Fruit fly (Drosophila melanogaster) ovary, adult (tissue): ENCODE data around the gene Gal.

Experiments used
- CG17801 ChIP-seq: fragments of 200-800 bp; optimal IDR thresholded peaks from 2 replicates; lab custom pipeline; 2019; ENCODE audit warnings: missing biosample characterization, mild to moderate bottlenecking, missing genetic modification characterization, moderate library complexity; ENCODE audit not compliant: partially characterized antibody

The Gal gene

dm6 chr2L:5969559-5969958 is 37.1 kb downstream of the Gal start, which contains the start of gene Ucp4B:
Ucp4B (plus strand) TSS chr2L:5969859.
- no peak for TF ChIP-seq CG17801 (GFP tag; lab: Kevin White, UChicago)

- peak; percentile 40 for TF ChIP-seq CG17801 (GFP tag; lab: Kevin White, UChicago)
Observed at dm6 chr2L:5967702-5968616, 38.7 kb downstream of the Gal start, which contains the start of the genes CG13992 and Ucp4C. CG13992 (minus strand) TSS chr2L:5967752. Ucp4C (plus strand) TSS chr2L:5968566.

- TF ChIP-seq CG17801 (GFP tag; lab: Kevin White, UChicago): no peak
Observed at dm6 chr2L:5964851-5965250, 41.8 kb downstream of the Gal start, which contains the start of gene psd. psd (minus strand) TSS chr2L:5964951.

- TF ChIP-seq CG17801 (GFP tag; lab: Kevin White, UChicago): no peak
Observed at dm6 chr2L:5964211-5964610, 42.4 kb downstream of the Gal start.

- TF ChIP-seq CG17801 (GFP tag; lab: Kevin White, UChicago): no peak
Observed at dm6 chr2L:5963251-5963650, 43.4 kb downstream of the Gal start.

- TF ChIP-seq CG17801 (GFP tag; lab: Kevin White, UChicago): no peak
Observed at dm6 chr2L:5961169-5961918, 45.3 kb downstream of the Gal start.

- no peak for TF ChIP-seq CG17801 (GFP tag; lab: Kevin White, UChicago)
Observed at dm6 chr2L:5959863-5960658, 46.6 kb downstream of the Gal start, which contains the start of gene Vm26Aa. Vm26Aa (minus strand) TSS chr2L:5960340.

- TF ChIP-seq CG17801 (GFP tag; lab: Kevin White, UChicago): no peak
Observed at dm6 chr2L:5958581-5959177, 47.9 kb downstream of the Gal start, which contains the start of gene Vm26Ac. Vm26Ac (minus strand) TSS chr2L:5958631.

- peak; percentile 23 for TF ChIP-seq CG17801 (GFP tag; lab: Kevin White, UChicago)
Observed at dm6 chr2L:5956706-5957105, 49.9 kb downstream of the Gal start, which contains the start of the genes CG13998 and Vm26Ab. CG13998 (minus strand) TSS chr2L:5956819. Vm26Ab (plus strand) TSS chr2L:5957004.

dm6 chr2L:5956153-5956552 is 50.5 kb downstream of the Gal start, which contains the start of gene CG13999:
CG13999 (minus strand) TSS chr2L:5956466.
- TF ChIP-seq CG17801 (GFP tag; lab: Kevin White, UChicago): no peak
